Fruit fly (Drosophila melanogaster) whole organism, embryonic: ENCODE measurements around the gene Csp.

Experiments
- Aef1 ChIP-seq: fragments of 200-800 bp; sonication (Bioruptor generic); IDR thresholded peaks from 3 replicates; pipeline ENCODE4 v1.3.6; 2022; ENCODE audit warnings: missing biosample characterization, missing genetic modification characterization
- CG10209 ChIP-seq: fragments of 200-800 bp; sonication (Bioruptor generic); optimal IDR thresholded peaks from 3 replicates; lab custom pipeline; 2017; ENCODE audit warnings: missing biosample characterization, mild to moderate bottlenecking, missing genetic modification characterization, missing genetic modification reagents
- CG10543 ChIP-seq: fragments of 200-800 bp; sonication (Bioruptor generic); optimal IDR thresholded peaks from 3 replicates; lab custom pipeline; 2017; ENCODE audit warnings: missing biosample characterization, mild to moderate bottlenecking, missing genetic modification characterization, moderate library complexity
- CG10654 ChIP-seq: fragments of 200-800 bp; sonication (Bioruptor generic); optimal IDR thresholded peaks from 2 replicates; lab custom pipeline; 2016; ENCODE audit warnings: missing biosample characterization, missing genetic modification characterization
- CG11456 ChIP-seq: fragments of 200-800 bp; sonication (Bioruptor generic); IDR thresholded peaks from 3 replicates; pipeline ENCODE4 v1.3.6; 2022; ENCODE audit warnings: missing biosample characterization, missing genetic modification characterization
- CG11560 ChIP-seq: fragments of 200-800 bp; sonication (Bioruptor generic); IDR thresholded peaks from 3 replicates; pipeline ENCODE4 v1.3.6; 2022; ENCODE audit warnings: missing biosample characterization, missing genetic modification characterization
- CG11723 ChIP-seq: fragments of 200-800 bp; sonication (Bioruptor generic); optimal IDR thresholded peaks from 2 replicates; lab custom pipeline; 2017; ENCODE audit warnings: missing biosample characterization, mild to moderate bottlenecking, missing genetic modification characterization
- CG15269 ChIP-seq: fragments of 200-800 bp; sonication (Bioruptor generic); optimal IDR thresholded peaks from 2 replicates; lab custom pipeline; 2018; ENCODE audit warnings: missing biosample characterization, mild to moderate bottlenecking, missing genetic modification characterization, moderate library complexity
- CG17361 ChIP-seq: fragments of 200-800 bp; sonication (Bioruptor generic); IDR thresholded peaks from 3 replicates; pipeline ENCODE4 v1.3.6; 2022; ENCODE audit warnings: missing biosample characterization, missing genetic modification characterization
- CG18764 ChIP-seq: fragments of 200-800 bp; sonication (Bioruptor generic); optimal IDR thresholded peaks from 3 replicates; lab custom pipeline; 2016; ENCODE audit warnings: missing biosample characterization, missing genetic modification characterization
- CG2875 ChIP-seq: fragments of 200-800 bp; sonication (Bioruptor generic); optimal IDR thresholded peaks from 2 replicates; lab custom pipeline; 2017; ENCODE audit warnings: missing biosample characterization, mild to moderate bottlenecking, missing genetic modification characterization, missing genetic modification reagents
- CG31365 ChIP-seq: fragments of 200-800 bp; sonication (Bioruptor generic); optimal IDR thresholded peaks from 2 replicates; lab custom pipeline; 2018; ENCODE audit warnings: missing biosample characterization, mild to moderate bottlenecking, missing genetic modification characterization
- CG3995 ChIP-seq: fragments of 200-800 bp; sonication (Bioruptor generic); optimal IDR thresholded peaks from 3 replicates; lab custom pipeline; 2016; ENCODE audit warnings: missing biosample characterization, missing genetic modification characterization
- CG5180 ChIP-seq: fragments of 200-800 bp; sonication (Bioruptor generic); optimal IDR thresholded peaks from 3 replicates; lab custom pipeline; 2017; ENCODE audit warnings: missing biosample characterization, missing genetic modification characterization, mild to moderate bottlenecking, moderate library complexity, missing genetic modification reagents
- CG7745 ChIP-seq: fragments of 200-800 bp; sonication (Bioruptor generic); optimal IDR thresholded peaks from 2 replicates; lab custom pipeline; 2018; ENCODE audit warnings: missing biosample characterization, mild to moderate bottlenecking, missing genetic modification characterization, moderate library complexity
- CG7928 ChIP-seq: fragments of 200-800 bp; sonication (Bioruptor generic); optimal IDR thresholded peaks from 2 replicates; lab custom pipeline; 2017; ENCODE audit warnings: missing biosample characterization, mild to moderate bottlenecking, missing genetic modification characterization
- CG9609 ChIP-seq: fragments of 200-800 bp; sonication (Bioruptor generic); optimal IDR thresholded peaks from 3 replicates; lab custom pipeline; 2016; ENCODE audit warnings: missing biosample characterization, missing genetic modification characterization
- D19A ChIP-seq: fragments of 200-800 bp; optimal IDR thresholded peaks from 3 replicates; lab custom pipeline; 2019; ENCODE audit warnings: missing biosample characterization, mild to moderate bottlenecking, missing genetic modification characterization, moderate library complexity
- Dek ChIP-seq: fragments of 200-800 bp; sonication (Bioruptor generic); optimal IDR thresholded peaks from 3 replicates; lab custom pipeline; 2019; ENCODE audit warnings: missing biosample characterization, mild to moderate bottlenecking, missing genetic modification characterization, moderate library complexity
- Dip3 ChIP-seq: fragments of 200-800 bp; sonication (Bioruptor generic); optimal IDR thresholded peaks from 3 replicates; lab custom pipeline; 2016; ENCODE audit warnings: missing biosample characterization, missing genetic modification characterization
- H2.0 ChIP-seq: fragments of 200-800 bp; sonication (Bioruptor generic); IDR thresholded peaks from 2 replicates; pipeline ENCODE4 v1.3.6; 2022; ENCODE audit warnings: missing biosample characterization, missing genetic modification characterization
- HLH4C ChIP-seq: fragments of 200-800 bp; sonication (Bioruptor generic); IDR thresholded peaks from 3 replicates; pipeline ENCODE4 v1.3.6; 2022; ENCODE audit warnings: missing biosample characterization, missing genetic modification characterization; ENCODE audit not compliant: partially characterized antibody
- Mad ChIP-seq: fragments of 200-800 bp; sonication (Bioruptor generic); optimal IDR thresholded peaks from 2 replicates; lab custom pipeline; 2016; ENCODE audit warnings: missing biosample characterization, missing genetic modification characterization
- Med ChIP-seq: fragments of 200-800 bp; sonication (Bioruptor generic); peaks from one replicate; lab custom pipeline; 2016; ENCODE audit warnings: missing biosample characterization, missing genetic modification characterization, mild to moderate bottlenecking, inconsistent platforms, moderate library complexity
- Mes4 ChIP-seq: fragments of 200-800 bp; sonication (Bioruptor generic); optimal IDR thresholded peaks from 2 replicates; lab custom pipeline; 2016; ENCODE audit warnings: missing biosample characterization, missing genetic modification characterization
- Nf-YA ChIP-seq: fragments of 200-800 bp; sonication (Bioruptor generic); IDR thresholded peaks from 2 replicates; pipeline ENCODE4 v1.3.6; 2022; ENCODE audit warnings: missing biosample characterization, missing genetic modification characterization
- Nf-YC ChIP-seq: fragments of 200-800 bp; optimal IDR thresholded peaks from 3 replicates; lab custom pipeline; 2019; ENCODE audit warnings: missing biosample characterization, mild to moderate bottlenecking, missing genetic modification characterization, moderate library complexity
- Pdp1 ChIP-seq, 2 experiments: fragments of 200-800 bp; sonication (Bioruptor generic); optimal IDR thresholded peaks; 3 replicates each; lab custom pipeline; 2016; ENCODE audit warnings: missing biosample characterization in 2 of 2, missing genetic modification characterization in 2 of 2, mild to moderate bottlenecking in 1 of 2, moderate library complexity in 1 of 2
- Rfx ChIP-seq: fragments of 200-800 bp; sonication (Bioruptor generic); IDR thresholded peaks from 2 replicates; pipeline ENCODE4 v1.3.6; 2022; ENCODE audit warnings: missing biosample characterization, missing genetic modification characterization
- Rx ChIP-seq: fragments of 200-800 bp; sonication (Bioruptor generic); IDR thresholded peaks from 2 replicates; pipeline ENCODE4 v1.3.6; 2022; ENCODE audit warnings: missing biosample characterization, missing genetic modification characterization
- aop ChIP-seq: fragments of 200-800 bp; sonication (Bioruptor generic); IDR thresholded peaks from 2 replicates; pipeline ENCODE4 v1.3.6; 2022; ENCODE audit warnings: missing biosample characterization, missing genetic modification characterization
- ash1 ChIP-seq: fragments of 200-800 bp; sonication (Bioruptor generic); optimal IDR thresholded peaks from 2 replicates; lab custom pipeline; 2018; ENCODE audit warnings: missing biosample characterization, mild to moderate bottlenecking, missing genetic modification characterization
- bbx ChIP-seq: fragments of 200-800 bp; sonication (Bioruptor generic); IDR thresholded peaks from 2 replicates; pipeline ENCODE4 v1.3.6; 2022; ENCODE audit warnings: missing biosample characterization, missing genetic modification characterization; ENCODE audit not compliant: partially characterized antibody
- bowl ChIP-seq: fragments of 200-800 bp; sonication (Bioruptor generic); IDR thresholded peaks from 2 replicates; pipeline ENCODE4 v1.3.6; 2022; ENCODE audit warnings: missing biosample characterization, missing genetic modification characterization
- corto ChIP-seq: fragments of 200-800 bp; sonication (Bioruptor generic); optimal IDR thresholded peaks from 2 replicates; lab custom pipeline; 2016; ENCODE audit warnings: missing biosample characterization, mild to moderate bottlenecking, missing genetic modification characterization, moderate library complexity
- crol ChIP-seq: fragments of 200-800 bp; sonication (Bioruptor generic); IDR thresholded peaks from 2 replicates; pipeline ENCODE4 v1.3.6; 2022; ENCODE audit warnings: missing biosample characterization, missing genetic modification characterization
- dpn ChIP-seq, 2 experiments: fragments of 200-800 bp; sonication (Bioruptor generic); optimal IDR thresholded peaks; 3 replicates each; lab custom pipeline; 2016; ENCODE audit warnings: missing biosample characterization in 2 of 2, missing genetic modification characterization in 2 of 2
- exex ChIP-seq: fragments of 200-800 bp; sonication (Bioruptor generic); optimal IDR thresholded peaks from 4 replicates; lab custom pipeline; 2018; ENCODE audit warnings: missing biosample characterization, mild to moderate bottlenecking, missing genetic modification characterization, moderate library complexity
- fd96Cb ChIP-seq: fragments of 200-800 bp; sonication (Bioruptor generic); optimal IDR thresholded peaks from 2 replicates; lab custom pipeline; 2018; ENCODE audit warnings: missing biosample characterization, mild to moderate bottlenecking, missing genetic modification characterization, moderate library complexity
- fru ChIP-seq: fragments of >200 bp; optimal IDR thresholded peaks from 2 replicates; lab custom pipeline; 2017
- gsb ChIP-seq: fragments of 200-800 bp; sonication (Bioruptor generic); IDR thresholded peaks from 2 replicates; pipeline ENCODE4 v1.3.6; 2022; ENCODE audit warnings: missing biosample characterization, missing genetic modification characterization
- her ChIP-seq: fragments of 200-800 bp; sonication (Bioruptor generic); optimal IDR thresholded peaks from 2 replicates; lab custom pipeline; 2016; ENCODE audit warnings: missing biosample characterization, missing genetic modification characterization
- knrl ChIP-seq: fragments of 200-800 bp; sonication (Bioruptor generic); IDR thresholded peaks from 3 replicates; pipeline ENCODE4 v1.3.6; 2022; ENCODE audit warnings: missing biosample characterization, missing genetic modification characterization; ENCODE audit not compliant: partially characterized antibody
- mirr ChIP-seq: fragments of 200-800 bp; sonication (Bioruptor generic); optimal IDR thresholded peaks from 3 replicates; lab custom pipeline; 2018; ENCODE audit warnings: missing biosample characterization, mild to moderate bottlenecking, missing genetic modification characterization
- repo ChIP-seq: fragments of 200-800 bp; sonication (Bioruptor generic); optimal IDR thresholded peaks from 2 replicates; lab custom pipeline; 2016; ENCODE audit warnings: missing biosample characterization, missing genetic modification characterization
- ro ChIP-seq: fragments of 200-800 bp; sonication (Bioruptor generic); IDR thresholded peaks from 2 replicates; pipeline ENCODE4 v1.3.6; 2022; ENCODE audit warnings: missing biosample characterization, missing genetic modification characterization
- row ChIP-seq: fragments of 200-800 bp; sonication (Bioruptor generic); IDR thresholded peaks from 3 replicates; pipeline ENCODE4 v1.3.6; 2022; ENCODE audit warnings: missing biosample characterization, missing genetic modification characterization
- run ChIP-seq: fragments of 200-800 bp; sonication (Bioruptor generic); optimal IDR thresholded peaks from 3 replicates; lab custom pipeline; 2018; ENCODE audit warnings: missing biosample characterization, mild to moderate bottlenecking, missing genetic modification characterization
- sima ChIP-seq: fragments of 200-800 bp; sonication (Bioruptor generic); optimal IDR thresholded peaks from 2 replicates; lab custom pipeline; 2016; ENCODE audit warnings: missing biosample characterization, missing genetic modification characterization
- sr ChIP-seq: fragments of 200-800 bp; sonication (Bioruptor generic); IDR thresholded peaks from 3 replicates; pipeline ENCODE4 v1.3.6; 2022; ENCODE audit warnings: missing biosample characterization, missing genetic modification characterization
- tin ChIP-seq: fragments of 200-800 bp; sonication (Bioruptor generic); optimal IDR thresholded peaks from 3 replicates; lab custom pipeline; 2016; ENCODE audit warnings: missing biosample characterization, missing genetic modification characterization
- vnd ChIP-seq: fragments of 200-800 bp; sonication (Bioruptor generic); IDR thresholded peaks from 3 replicates; pipeline ENCODE4 v1.3.6; 2022; ENCODE audit warnings: missing biosample characterization, missing genetic modification characterization; ENCODE audit not compliant: partially characterized antibody

Gene Csp

dm6 chr3L:22276614-22277013 is 9.4 kb downstream of the Csp start (continued):
- TF ChIP-seq fd96Cb (tag; lab: Kevin White, UChicago) (peak; percentile 6), crol (GFP tag; lab: Robert Waterston, UW) (no peak; the same call in none of the 2 replicates), D19A (tag; lab: Kevin White, UChicago) (no peak), CG15269 (tag; lab: Kevin White, UChicago) (peak; percentile 65), CG31365 (tag; lab: Kevin White, UChicago) (no peak), fru (lab: Kevin White, UChicago) (no peak), CG11560 (tag; lab: Robert Waterston, UW) (no peak), Mes4 (no peak), Rx (GFP tag; lab: Robert Waterston, UW) (no peak), CG11723 (GFP tag; lab: Kevin White, UChicago) (no peak), ro (no peak), dpn (GFP tag; optimal IDR thresholded peaks at IDR 0.05; lab: Kevin White, UChicago) (peak in 1 of 2 experiments; percentile 25), bbx (GFP tag; lab: Robert Waterston, UW) (no peak), CG11456 (0 out of 3 replicates have a peak, but pooled peaks have one; percentile 10), H2.0 (GFP tag; lab: Robert Waterston, UW) (peak; percentile 46; the same call in 1 of the 2 replicates), CG10654 (GFP tag; lab: Kevin White, UChicago) (no peak), CG17361 (GFP tag; lab: Robert Waterston, UW) (0 out of 3 replicates have a peak, but pooled peaks have one; percentile 29), CG9609 (peak; percentile 37), sima (no peak), Aef1 (GFP tag; lab: Robert Waterston, UW) (no peak), Dip3 (GFP tag; lab: Kevin White, UChicago) (no peak), knrl (GFP tag; lab: Robert Waterston, UW) (no peak), her (peak; percentile 3), Dek (tag; lab: Kevin White, UChicago) (peak; percentile 11), Rfx (GFP tag; lab: Robert Waterston, UW) (peak; percentile 81), Mad (GFP tag; lab: Kevin White, UChicago) (no peak), gsb (peak; percentile 30; the same call in 1 of the 2 replicates), ash1 (no peak), Nf-YC (tag; lab: Kevin White, UChicago) (no peak), CG10209 (GFP tag; lab: Kevin White, UChicago) (no peak), exex (tag; lab: Kevin White, UChicago) (no peak), CG7928 (GFP tag; lab: Kevin White, UChicago) (no peak), mirr (GFP tag; lab: Kevin White, UChicago) (no peak), CG2875 (no peak), row (GFP tag; lab: Robert Waterston, UW) (no peak; the same call in 2 of the 3 replicates), run (tag; lab: Kevin White, UChicago) (no peak), CG3995 (no peak), repo (GFP tag; lab: Kevin White, UChicago) (no peak), CG5180 (no peak), sr (GFP tag; lab: Robert Waterston, UW) (no peak), HLH4C (GFP tag; lab: Robert Waterston, UW) (no peak), Pdp1 (GFP tag; optimal IDR thresholded peaks at IDR 0.05; lab: Kevin White, UChicago) (no peak), CG18764 (GFP tag; lab: Kevin White, UChicago) (no peak), corto (no peak), bowl (no peak), CG10543 (GFP tag; lab: Kevin White, UChicago) (no peak), aop (no peak), tin (GFP tag; lab: Kevin White, UChicago) (no peak), Nf-YA (GFP tag; lab: Robert Waterston, UW) (no peak), CG7745 (tag; lab: Kevin White, UChicago) (no peak), vnd (GFP tag; lab: Robert Waterston, UW) (no peak), Med (peak; percentile 81)
